Fruit fly (Drosophila melanogaster) whole organism, embryonic: Measurements from ENCODE around the gene CG8100.

Experiments
- Adf1 ChIP-seq: fragments of 200-800 bp; sonication (Bioruptor generic); IDR thresholded peaks from 2 replicates; pipeline ENCODE4 v1.3.6; 2022; ENCODE audit warnings: missing biosample characterization, missing genetic modification characterization
- Blimp-1 ChIP-seq: fragments of 200-800 bp; sonication (Bioruptor generic); optimal IDR thresholded peaks from 3 replicates; lab custom pipeline; 2018; ENCODE audit warnings: missing biosample characterization, missing genetic modification characterization, mild to moderate bottlenecking, moderate library complexity, missing genetic modification reagents
- CG10565 ChIP-seq: fragments of 200-800 bp; sonication (Bioruptor generic); optimal IDR thresholded peaks from 3 replicates; lab custom pipeline; 2016; ENCODE audit warnings: missing biosample characterization, mild to moderate bottlenecking, missing genetic modification characterization
- CG10959 ChIP-seq: fragments of 200-800 bp; sonication (Bioruptor generic); IDR thresholded peaks from 2 replicates; pipeline ENCODE4 v1.3.6; 2022; ENCODE audit warnings: missing biosample characterization, missing genetic modification characterization
- CG11247 ChIP-seq: fragments of 200-800 bp; sonication (Bioruptor generic); IDR thresholded peaks from 2 replicates; pipeline ENCODE4 v1.3.6; 2022; ENCODE audit warnings: missing biosample characterization, missing genetic modification characterization
- CG11398 ChIP-seq: fragments of 200-800 bp; sonication (Bioruptor generic); optimal IDR thresholded peaks from 2 replicates; lab custom pipeline; 2016; ENCODE audit warnings: missing biosample characterization, missing genetic modification characterization
- CG11504 ChIP-seq: fragments of 200-800 bp; sonication (Bioruptor generic); optimal IDR thresholded peaks from 3 replicates; lab custom pipeline; 2019; ENCODE audit warnings: missing biosample characterization, mild to moderate bottlenecking, missing genetic modification characterization, moderate library complexity
- CG12219 ChIP-seq: fragments of 200-800 bp; sonication (Bioruptor generic); optimal IDR thresholded peaks from 3 replicates; lab custom pipeline; 2018; ENCODE audit warnings: missing biosample characterization, mild to moderate bottlenecking, missing genetic modification characterization
- CG1233 ChIP-seq: fragments of 200-800 bp; sonication (Bioruptor generic); optimal IDR thresholded peaks from 4 replicates; lab custom pipeline; 2018; ENCODE audit warnings: missing biosample characterization, mild to moderate bottlenecking, missing genetic modification characterization
- CG1602 ChIP-seq: fragments of 200-800 bp; sonication (Bioruptor generic); optimal IDR thresholded peaks from 3 replicates; lab custom pipeline; 2016; ENCODE audit warnings: missing biosample characterization, missing genetic modification characterization
- CG2202 ChIP-seq: fragments of 200-800 bp; sonication (Bioruptor generic); optimal IDR thresholded peaks from 2 replicates; lab custom pipeline; 2018; ENCODE audit warnings: missing biosample characterization, mild to moderate bottlenecking, missing genetic modification characterization
- CG32772 ChIP-seq: fragments of 200-800 bp; sonication (Bioruptor generic); IDR thresholded peaks from 2 replicates; pipeline ENCODE4 v1.3.6; 2022; ENCODE audit warnings: missing biosample characterization, missing genetic modification characterization
- CG43689 ChIP-seq: fragments of 200-800 bp; sonication (Bioruptor generic); IDR thresholded peaks from 2 replicates; pipeline ENCODE4 v1.3.6; 2022; ENCODE audit warnings: missing biosample characterization, missing genetic modification characterization
- CG6272 ChIP-seq: fragments of 200-800 bp; sonication (Bioruptor generic); IDR thresholded peaks from 2 replicates; pipeline ENCODE4 v1.3.6; 2022; ENCODE audit warnings: missing biosample characterization, missing genetic modification characterization
- CG6689 ChIP-seq: fragments of 200-800 bp; sonication (Bioruptor generic); IDR thresholded peaks from 2 replicates; pipeline ENCODE4 v1.3.6; 2022; ENCODE audit warnings: missing biosample characterization, missing genetic modification characterization
- CG7271 ChIP-seq: fragments of 200-800 bp; sonication (Bioruptor generic); optimal IDR thresholded peaks from 2 replicates; lab custom pipeline; 2018; ENCODE audit warnings: missing biosample characterization, mild to moderate bottlenecking, missing genetic modification characterization, moderate library complexity
- CG7786 ChIP-seq: fragments of 200-800 bp; sonication (Bioruptor generic); optimal IDR thresholded peaks from 2 replicates; lab custom pipeline; 2016; ENCODE audit warnings: missing biosample characterization, missing genetic modification characterization
- CG7928 ChIP-seq: fragments of 200-800 bp; sonication (Bioruptor generic); optimal IDR thresholded peaks from 2 replicates; lab custom pipeline; 2017; ENCODE audit warnings: missing biosample characterization, mild to moderate bottlenecking, missing genetic modification characterization
- CG8290 ChIP-seq, 3 experiments: fragments of 200-800 bp; sonication (Bioruptor generic); optimal IDR thresholded peaks; 2 replicates each; lab custom pipeline; 2016 to 2019; ENCODE audit warnings: missing biosample characterization in 3 of 3, missing genetic modification characterization in 3 of 3, mild to moderate bottlenecking in 2 of 3, moderate library complexity in 1 of 3
- Doc2 ChIP-seq: fragments of 200-800 bp; sonication (Bioruptor generic); IDR thresholded peaks from 2 replicates; pipeline ENCODE4 v1.3.6; 2022; ENCODE audit warnings: missing biosample characterization, missing genetic modification characterization
- Doc3 ChIP-seq: fragments of 200-800 bp; sonication (Bioruptor generic); IDR thresholded peaks from 3 replicates; pipeline ENCODE4 v1.3.6; 2022; ENCODE audit warnings: missing biosample characterization, missing genetic modification characterization; ENCODE audit not compliant: partially characterized antibody
- E2f1 ChIP-seq: fragments of 200-800 bp; sonication (Bioruptor generic); IDR thresholded peaks from 2 replicates; pipeline ENCODE4 v1.3.6; 2022; ENCODE audit warnings: missing biosample characterization, missing genetic modification characterization
- Hsf ChIP-seq: fragments of 200-800 bp; sonication (Bioruptor generic); optimal IDR thresholded peaks from 3 replicates; lab custom pipeline; 2016; ENCODE audit warnings: missing biosample characterization, missing genetic modification characterization
- Ptx1 ChIP-seq: fragments of 200-800 bp; sonication (Bioruptor generic); IDR thresholded peaks from 2 replicates; pipeline ENCODE4 v1.3.6; 2022; ENCODE audit warnings: missing biosample characterization, missing genetic modification characterization
- Rx ChIP-seq: fragments of 200-800 bp; sonication (Bioruptor generic); IDR thresholded peaks from 2 replicates; pipeline ENCODE4 v1.3.6; 2022; ENCODE audit warnings: missing biosample characterization, missing genetic modification characterization
- Spps ChIP-seq: fragments of 200-800 bp; sonication (Bioruptor generic); optimal IDR thresholded peaks from 2 replicates; lab custom pipeline; 2018; ENCODE audit warnings: missing biosample characterization, mild to moderate bottlenecking, missing genetic modification characterization
- Ssrp ChIP-seq: fragments of 200-800 bp; sonication (Bioruptor generic); optimal IDR thresholded peaks from 2 replicates; lab custom pipeline; 2018; ENCODE audit warnings: missing biosample characterization, mild to moderate bottlenecking, missing genetic modification characterization, moderate library complexity
- Vsx1 ChIP-seq: fragments of 200-800 bp; sonication (Bioruptor generic); optimal IDR thresholded peaks from 2 replicates; lab custom pipeline; 2017; ENCODE audit warnings: missing biosample characterization, mild to moderate bottlenecking, missing genetic modification characterization, missing genetic modification reagents
- crp ChIP-seq, 2 experiments: fragments of 200-800 bp; sonication (Bioruptor generic); optimal IDR thresholded peaks; 2 replicates in 1 of 2; 3 replicates in 1 of 2; lab custom pipeline; 2017; ENCODE audit warnings: missing biosample characterization in 2 of 2, missing genetic modification characterization in 2 of 2, mild to moderate bottlenecking in 1 of 2, moderate library complexity in 1 of 2
- dati ChIP-seq: fragments of 200-800 bp; sonication (Bioruptor generic); IDR thresholded peaks from 2 replicates; pipeline ENCODE4 v1.3.6; 2022; ENCODE audit warnings: missing biosample characterization, missing genetic modification characterization
- dimm ChIP-seq: fragments of 200-800 bp; sonication (Bioruptor generic); IDR thresholded peaks from 2 replicates; pipeline ENCODE4 v1.3.6; 2022; ENCODE audit warnings: missing biosample characterization, missing genetic modification characterization
- eyg ChIP-seq: fragments of 200-800 bp; sonication (Bioruptor generic); optimal IDR thresholded peaks from 3 replicates; lab custom pipeline; 2016; ENCODE audit warnings: missing biosample characterization, missing genetic modification characterization
- fu2 ChIP-seq: fragments of 200-800 bp; sonication (Bioruptor generic); optimal IDR thresholded peaks from 2 replicates; lab custom pipeline; 2016; ENCODE audit warnings: missing biosample characterization, missing genetic modification characterization
- grn ChIP-seq: fragments of 200-800 bp; sonication (Bioruptor generic); optimal IDR thresholded peaks from 3 replicates; lab custom pipeline; 2017; ENCODE audit warnings: missing biosample characterization, missing genetic modification characterization
- hth ChIP-seq: fragments of >200 bp; optimal IDR thresholded peaks from 2 replicates; lab custom pipeline; 2017; ENCODE audit warnings: inconsistent platforms
- klu ChIP-seq: fragments of 200-800 bp; sonication (Bioruptor generic); IDR thresholded peaks from 2 replicates; pipeline ENCODE4 v1.3.6; 2022; ENCODE audit warnings: missing biosample characterization, missing genetic modification characterization
- mam ChIP-seq: fragments of 200-800 bp; sonication (Bioruptor generic); optimal IDR thresholded peaks from 3 replicates; lab custom pipeline; 2016; ENCODE audit warnings: missing biosample characterization, missing genetic modification characterization
- mirr ChIP-seq: fragments of 200-800 bp; sonication (Bioruptor generic); optimal IDR thresholded peaks from 3 replicates; lab custom pipeline; 2018; ENCODE audit warnings: missing biosample characterization, mild to moderate bottlenecking, missing genetic modification characterization
- mld ChIP-seq: fragments of 200-800 bp; sonication (Bioruptor generic); IDR thresholded peaks from 3 replicates; pipeline ENCODE4 v1.3.6; 2022; ENCODE audit warnings: missing biosample characterization, missing genetic modification characterization; ENCODE audit not compliant: partially characterized antibody
- nerfin-2 ChIP-seq: fragments of 200-800 bp; sonication (Bioruptor generic); IDR thresholded peaks from 2 replicates; pipeline ENCODE4 v1.3.6; 2022; ENCODE audit warnings: missing biosample characterization, missing genetic modification characterization; ENCODE audit not compliant: partially characterized antibody
- onecut ChIP-seq: fragments of 200-800 bp; sonication (Bioruptor generic); IDR thresholded peaks from 2 replicates; pipeline ENCODE4 v1.3.6; 2022; ENCODE audit warnings: missing biosample characterization, missing genetic modification characterization
- pan ChIP-seq, 4 experiments: fragments of >200 bp in 3 of 4; fragments of 200-800 bp in 1 of 4; sonication (Bioruptor generic) in 1 of 4; optimal IDR thresholded peaks in 3 of 4; IDR thresholded peaks in 1 of 4; 2 replicates each; pipeline versions ENCODE4 v1.3.6 to Lab custom; 2017 to 2022; ENCODE audit warnings: missing biosample characterization in 2 of 4, missing genetic modification characterization in 2 of 4, mixed read lengths in 1 of 4
- pzg ChIP-seq: fragments of 200-800 bp; sonication (Bioruptor generic); optimal IDR thresholded peaks from 3 replicates; lab custom pipeline; 2018; ENCODE audit warnings: missing biosample characterization, mild to moderate bottlenecking, missing genetic modification characterization, moderate library complexity
- run ChIP-seq: fragments of 200-800 bp; sonication (Bioruptor generic); optimal IDR thresholded peaks from 3 replicates; lab custom pipeline; 2018; ENCODE audit warnings: missing biosample characterization, mild to moderate bottlenecking, missing genetic modification characterization
- sim ChIP-seq: fragments of 200-800 bp; sonication (Bioruptor generic); IDR thresholded peaks from 2 replicates; pipeline ENCODE4 v1.3.6; 2022; ENCODE audit warnings: missing biosample characterization, missing genetic modification characterization
- sisA ChIP-seq: fragments of 200-800 bp; sonication (Bioruptor generic); IDR thresholded peaks from 2 replicates; pipeline ENCODE4 v1.3.6; 2022; ENCODE audit warnings: missing biosample characterization, missing genetic modification characterization
- trem ChIP-seq: fragments of 200-800 bp; optimal IDR thresholded peaks from 3 replicates; lab custom pipeline; 2019; ENCODE audit warnings: missing biosample characterization, mild to moderate bottlenecking, missing genetic modification characterization, moderate library complexity
- unpg ChIP-seq: fragments of 200-800 bp; sonication (Bioruptor generic); optimal IDR thresholded peaks from 3 replicates; lab custom pipeline; 2018; ENCODE audit warnings: missing biosample characterization, mild to moderate bottlenecking, missing genetic modification characterization, moderate library complexity
- usp ChIP-seq: fragments of >200 bp; optimal IDR thresholded peaks from 2 replicates; lab custom pipeline; 2017; ENCODE audit warnings: missing biosample characterization, missing genetic modification characterization
- zen ChIP-seq: fragments of 200-800 bp; sonication (Bioruptor generic); optimal IDR thresholded peaks from 3 replicates; lab custom pipeline; 2018; ENCODE audit warnings: missing biosample characterization, mild to moderate bottlenecking, missing genetic modification characterization, moderate library complexity

CG8100 gene

DNA sequence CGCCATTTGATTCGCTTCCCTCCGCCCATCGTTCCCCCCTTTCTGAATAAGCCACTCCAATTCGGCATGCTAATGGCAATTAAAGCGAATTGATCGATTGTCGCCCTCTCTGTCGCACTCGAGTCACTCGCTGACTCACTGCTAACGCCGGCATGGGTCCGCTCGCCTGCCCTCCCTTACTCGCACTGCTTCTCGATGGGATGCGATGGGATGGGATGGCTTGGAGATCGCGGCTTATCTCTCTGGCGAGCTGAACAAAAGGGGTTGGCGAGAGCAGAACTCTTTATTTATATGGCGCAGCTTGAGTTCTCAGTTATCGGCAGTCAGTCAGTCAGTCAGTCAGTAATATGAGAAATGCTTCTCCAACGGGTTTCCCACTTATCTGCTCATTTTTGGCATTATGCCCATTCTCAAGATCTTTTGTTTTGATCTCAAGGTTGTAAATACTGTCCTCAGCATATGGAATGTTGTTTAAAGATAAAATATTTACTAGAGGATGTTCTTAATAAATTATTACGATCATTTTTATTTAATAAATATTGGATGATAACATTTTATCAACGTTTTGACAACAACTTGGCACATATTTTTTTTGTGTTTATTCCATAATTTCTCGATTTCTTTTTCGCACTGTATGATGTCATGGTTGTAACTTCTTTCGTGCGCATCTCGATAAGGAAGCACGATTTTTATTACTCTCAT, 27.4 kb upstream of the CG8100 start (continued):
- TF ChIP-seq CG8290 (GFP tag; optimal IDR thresholded peaks at IDR 0.05; lab: Kevin White, UChicago) (no peak), CG8290 (tag; optimal IDR thresholded peaks at IDR 0.05; lab: Kevin White, UChicago) (peak in 1 of 2 experiments; percentile 52), Rx (no peak), CG7928 (GFP tag; lab: Kevin White, UChicago) (no peak), trem (tag; lab: Kevin White, UChicago) (no peak), CG10959 (no peak), CG1602 (GFP tag; lab: Kevin White, UChicago) (no peak), pzg (GFP tag; lab: Kevin White, UChicago) (no peak), unpg (GFP tag; lab: Kevin White, UChicago) (no peak), CG11247 (GFP tag; lab: Robert Waterston, UW) (no peak), nerfin-2 (GFP tag; lab: Robert Waterston, UW) (no peak), E2f1 (GFP tag; lab: Robert Waterston, UW) (no peak), klu (GFP tag; lab: Robert Waterston, UW) (no peak), Adf1 (GFP tag; lab: Robert Waterston, UW) (peak; percentile 35; the same call in 1 of the 2 replicates), CG6272 (GFP tag; lab: Robert Waterston, UW) (no peak), Ssrp (tag; lab: Kevin White, UChicago) (no peak), CG10565 (GFP tag; lab: Kevin White, UChicago) (no peak), CG2202 (no peak), dati (GFP tag; lab: Robert Waterston, UW) (no peak), CG12219 (GFP tag; lab: Kevin White, UChicago) (no peak), grn (GFP tag; lab: Kevin White, UChicago) (no peak), run (tag; lab: Kevin White, UChicago) (no peak), Blimp-1 (no peak), CG32772 (no peak), usp (GFP tag; lab: Kevin White, UChicago) (no peak), sisA (GFP tag; lab: Robert Waterston, UW) (no peak), crp (GFP tag; optimal IDR thresholded peaks at IDR 0.05; lab: Kevin White, UChicago) (no peak), Doc2 (no peak), mirr (GFP tag; lab: Kevin White, UChicago) (peak; percentile 13), CG7271 (tag; lab: Kevin White, UChicago) (no peak), eyg (no peak), Ptx1 (GFP tag; lab: Robert Waterston, UW) (no peak), Vsx1 (GFP tag; lab: Kevin White, UChicago) (peak; percentile 3), CG11398 (GFP tag; lab: Kevin White, UChicago) (no peak), dimm (GFP tag; lab: Robert Waterston, UW) (no peak), CG7786 (no peak), zen (tag; lab: Kevin White, UChicago) (peak; percentile 0), sim (no peak), CG43689 (GFP tag; lab: Robert Waterston, UW) (no peak), Hsf (no peak), Doc3 (GFP tag; lab: Robert Waterston, UW) (no peak), pan (optimal IDR thresholded peaks at IDR 0.05; lab: Kevin White, UChicago) (no peak), pan (GFP tag; optimal IDR thresholded peaks at IDR 0.05 in 1 of 2, IDR thresholded peaks at IDR 0.05 in 1 of 2) (no peak), onecut (GFP tag; lab: Robert Waterston, UW) (0 out of 2 replicates have a peak, but pooled peaks have one; percentile 7), CG11504 (tag; lab: Kevin White, UChicago) (no peak), fu2 (GFP tag; lab: Kevin White, UChicago) (no peak), CG6689 (GFP tag; lab: Robert Waterston, UW) (no peak), hth (no peak), CG1233 (GFP tag; lab: Kevin White, UChicago) (no peak), mam (no peak), mld (GFP tag; lab: Robert Waterston, UW) (no peak), Spps (tag; lab: Kevin White, UChicago) (no peak)
